Worm (Caenorhabditis elegans): Measurements from ENCODE around the gene cnep-1.

DNA sequence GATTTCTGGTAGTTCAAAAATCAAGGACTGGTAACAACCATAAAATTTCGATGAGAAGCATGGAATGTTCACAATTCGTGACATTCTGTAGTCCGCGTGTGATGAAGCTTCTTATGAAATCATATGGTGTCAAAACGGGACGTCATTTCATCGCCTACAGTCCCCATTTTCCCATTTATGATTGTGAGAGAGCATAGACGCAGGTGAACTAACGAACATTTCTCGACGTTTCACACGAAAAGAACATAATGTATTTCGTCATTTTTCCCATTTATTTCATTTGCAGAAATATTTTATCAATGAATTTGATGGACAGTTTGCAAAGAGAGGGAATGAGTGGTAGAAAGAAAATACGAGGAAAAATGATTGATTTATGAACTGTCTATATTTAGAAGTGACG is 23.0 kb upstream of the cnep-1 start:
- TF ChIP-seq snpc-4 (tag; optimal IDR thresholded peaks at IDR 0.05) (no peak), unc-62 (GFP tag; optimal IDR thresholded peaks at IDR 0.05) (no peak), mab-5 (tag; optimal IDR thresholded peaks at IDR 0.05) (no peak)
